Worm (Caenorhabditis elegans) whole organism, late embryonic: Measurements from ENCODE around the gene sptl-3.
A peak's percentile ranks its signal among the peaks of the same experiment; 100 is the strongest.

Experiments used
- C08G9.2 ChIP-seq: sonication (generic microtip); optimal IDR thresholded peaks from 2 replicates; lab custom pipeline; 2016; ENCODE audit warnings: mild to moderate bottlenecking, missing genetic modification characterization, moderate library complexity, missing compliant biosample characterization
- K02D7.2 ChIP-seq: sonication (generic microtip); optimal IDR thresholded peaks from 2 replicates; lab custom pipeline; 2017; ENCODE audit warnings: mild to moderate bottlenecking, missing genetic modification characterization, missing compliant biosample characterization
- K09A11.1 ChIP-seq: sonication (generic microtip); optimal IDR thresholded peaks from 2 replicates; lab custom pipeline; 2017; ENCODE audit warnings: antibody characterized with exemption, mild to moderate bottlenecking, missing genetic modification characterization, missing compliant biosample characterization; ENCODE audit not compliant: insufficient read depth
- T23F11.4 ChIP-seq: fragments of 200-800 bp; sonication (Bioruptor generic); optimal IDR thresholded peaks from 2 replicates; lab custom pipeline; 2018; ENCODE audit warnings: mild to moderate bottlenecking, missing genetic modification characterization, missing compliant biosample characterization
- ceh-18 ChIP-seq: sonication (generic microtip); optimal IDR thresholded peaks from 2 replicates; lab custom pipeline; 2016; ENCODE audit warnings: missing genetic modification characterization, missing compliant biosample characterization
- ceh-24 ChIP-seq: sonication (generic microtip); optimal IDR thresholded peaks from 2 replicates; lab custom pipeline; 2016; ENCODE audit warnings: mild to moderate bottlenecking, missing genetic modification characterization, missing compliant biosample characterization
- ceh-31 ChIP-seq: sonication (generic microtip); optimal IDR thresholded peaks from 2 replicates; lab custom pipeline; 2016; ENCODE audit warnings: missing genetic modification characterization, missing compliant biosample characterization
- ceh-34 ChIP-seq: sonication (generic microtip); optimal IDR thresholded peaks from 2 replicates; lab custom pipeline; 2016; ENCODE audit warnings: mild to moderate bottlenecking, missing genetic modification characterization, missing compliant biosample characterization
- ceh-48 ChIP-seq: sonication (generic microtip); optimal IDR thresholded peaks from 2 replicates; lab custom pipeline; 2016; ENCODE audit warnings: missing genetic modification characterization, inconsistent platforms, missing compliant biosample characterization
- ceh-9 ChIP-seq: sonication (generic microtip); optimal IDR thresholded peaks from 2 replicates; lab custom pipeline; 2016; ENCODE audit warnings: mild to moderate bottlenecking, missing genetic modification characterization, inconsistent platforms, missing compliant biosample characterization
- elt-2 ChIP-seq: sonication (generic microtip); optimal IDR thresholded peaks from 2 replicates; lab custom pipeline; 2016; ENCODE audit warnings: missing genetic modification reagents, missing genetic modification characterization, missing compliant biosample characterization
- elt-4 ChIP-seq: sonication (generic microtip); optimal IDR thresholded peaks from 2 replicates; lab custom pipeline; 2016; ENCODE audit warnings: missing genetic modification characterization, missing compliant biosample characterization
- ets-4 ChIP-seq: sonication (generic microtip); optimal IDR thresholded peaks from 2 replicates; lab custom pipeline; 2016; ENCODE audit warnings: missing genetic modification characterization, missing compliant biosample characterization
- fkh-6 ChIP-seq: sonication (generic microtip); optimal IDR thresholded peaks from 2 replicates; lab custom pipeline; 2016; ENCODE audit warnings: missing genetic modification characterization, missing compliant biosample characterization
- gmeb-2 ChIP-seq: sonication (generic microtip); optimal IDR thresholded peaks from 2 replicates; lab custom pipeline; 2016; ENCODE audit warnings: missing genetic modification characterization, inconsistent platforms, missing compliant biosample characterization
- hlh-15 ChIP-seq: sonication (generic microtip); optimal IDR thresholded peaks from 2 replicates; lab custom pipeline; 2016; ENCODE audit warnings: missing genetic modification characterization, missing compliant biosample characterization
- hlh-30 ChIP-seq: sonication (generic microtip); optimal IDR thresholded peaks from 2 replicates; lab custom pipeline; 2017; ENCODE audit warnings: antibody characterized with exemption, missing genetic modification characterization, missing compliant biosample characterization; ENCODE audit not compliant: insufficient read depth
- lim-6 ChIP-seq: sonication (generic microtip); optimal IDR thresholded peaks from 2 replicates; lab custom pipeline; 2016; ENCODE audit warnings: missing genetic modification characterization, missing compliant biosample characterization
- lin-11 ChIP-seq: fragments of 200-800 bp; sonication (Bioruptor generic); optimal IDR thresholded peaks from 2 replicates; lab custom pipeline; 2018; ENCODE audit warnings: mild to moderate bottlenecking, missing genetic modification characterization, missing compliant biosample characterization
- nhr-11 ChIP-seq: fragments of 150-350 bp; optimal IDR thresholded peaks from 2 replicates; lab custom pipeline; 2014; ENCODE audit warnings: missing biosample characterization, missing genetic modification characterization
- npax-4 ChIP-seq: sonication (generic microtip); optimal IDR thresholded peaks from 2 replicates; lab custom pipeline; 2016; ENCODE audit warnings: missing genetic modification characterization, missing compliant biosample characterization
- odd-2 ChIP-seq: sonication (generic microtip); optimal IDR thresholded peaks from 2 replicates; lab custom pipeline; 2017; ENCODE audit warnings: antibody characterized with exemption, mild to moderate bottlenecking, missing genetic modification characterization, missing compliant biosample characterization
- pax-1 ChIP-seq: fragments of 150-350 bp; optimal IDR thresholded peaks from 2 replicates; lab custom pipeline; 2014; ENCODE audit warnings: missing biosample characterization, missing genetic modification characterization
- pha-2 ChIP-seq: sonication (generic microtip); optimal IDR thresholded peaks from 2 replicates; lab custom pipeline; 2017; ENCODE audit warnings: mild to moderate bottlenecking, missing genetic modification characterization, missing compliant biosample characterization
- pha-4 ChIP-seq: fragments of 150-350 bp; optimal IDR thresholded peaks from 2 replicates; lab custom pipeline; 2018; ENCODE audit warnings: missing biosample characterization, missing genetic modification reagents, missing genetic modification characterization
- pros-1 ChIP-seq: fragments of 150-350 bp; optimal IDR thresholded peaks from 2 replicates; lab custom pipeline; 2014; ENCODE audit warnings: missing biosample characterization, missing genetic modification reagents, missing genetic modification characterization
- rnt-1 ChIP-seq: sonication (generic microtip); optimal IDR thresholded peaks from 2 replicates; lab custom pipeline; 2016; ENCODE audit warnings: missing genetic modification characterization, missing compliant biosample characterization
- sdc-2 ChIP-seq: sonication (generic microtip); optimal IDR thresholded peaks from 2 replicates; lab custom pipeline; 2016; ENCODE audit warnings: missing genotype, missing genetic modification characterization, missing compliant biosample characterization
- sox-4 ChIP-seq: sonication (generic microtip); optimal IDR thresholded peaks from 2 replicates; lab custom pipeline; 2017; ENCODE audit warnings: mild to moderate bottlenecking, missing genetic modification characterization, inconsistent platforms, missing compliant biosample characterization
- tbx-2 ChIP-seq: sonication (generic microtip); optimal IDR thresholded peaks from 2 replicates; lab custom pipeline; 2016; ENCODE audit warnings: missing genetic modification characterization, missing compliant biosample characterization
- tbx-7 ChIP-seq: sonication (generic microtip); optimal IDR thresholded peaks from 2 replicates; lab custom pipeline; 2016; ENCODE audit warnings: missing genotype, missing genetic modification characterization, missing compliant biosample characterization
- ttx-3 ChIP-seq: sonication (generic microtip); optimal IDR thresholded peaks from 2 replicates; lab custom pipeline; 2016; ENCODE audit warnings: missing genetic modification reagents, missing genetic modification characterization, missing compliant biosample characterization
- zip-5 ChIP-seq: sonication (generic microtip); optimal IDR thresholded peaks from 2 replicates; lab custom pipeline; 2016; ENCODE audit warnings: missing genetic modification characterization, missing compliant biosample characterization
- ztf-16 ChIP-seq: sonication (generic microtip); optimal IDR thresholded peaks from 2 replicates; lab custom pipeline; 2017; ENCODE audit warnings: missing genetic modification characterization, missing compliant biosample characterization

Gene sptl-3

ce11 chrV:13887358-13887757 is 5.8 kb upstream of the sptl-3 start, which contains the start of gene srsx-19:
Gene srsx-19, plus strand, starts transcription at chrV:13887658.
- TF ChIP-seq T23F11.4 (GFP tag; lab: Kevin White, UChicago) (no peak), odd-2 (tag; lab: Kevin White, UChicago) (no peak), pha-2 (no peak), ceh-48 (tag; lab: Kevin White, UChicago) (no peak)

- TF ChIP-seq ceh-48 (tag; lab: Kevin White, UChicago): no peak
- no peak for TF ChIP-seq ceh-9
- TF ChIP-seq sox-4 (tag; lab: Kevin White, UChicago): no peak
- no peak for TF ChIP-seq gmeb-2 (tag; lab: Kevin White, UChicago)
- no peak for TF ChIP-seq pha-4 (tag; lab: Kevin White, UChicago)
- no peak for TF ChIP-seq tbx-2 (tag; lab: Kevin White, UChicago)
Observed at ce11 chrV:13889516-13889915, 3.6 kb upstream of the sptl-3 start, which contains the start of gene spp-12. Gene spp-12, plus strand, starts transcription at chrV:13889816.

- TF ChIP-seq sdc-2 (tag; lab: Kevin White, UChicago) (no peak), lin-11 (tag; lab: Kevin White, UChicago) (no peak), npax-4 (tag; lab: Kevin White, UChicago) (no peak), K02D7.2 (tag; lab: Kevin White, UChicago) (no peak), K09A11.1 (tag; lab: Kevin White, UChicago) (no peak), tbx-7 (tag; lab: Kevin White, UChicago) (no peak), ceh-24 (tag; lab: Kevin White, UChicago) (no peak), ceh-31 (no peak), fkh-6 (tag; lab: Kevin White, UChicago) (no peak), elt-4 (tag; lab: Kevin White, UChicago) (no peak), ceh-34 (tag; lab: Kevin White, UChicago) (no peak)
Observed at ce11 chrV:13890473-13890872, 2.7 kb upstream of the sptl-3 start, which contains the start of gene lbp-8. Gene lbp-8, plus strand, starts transcription at chrV:13890773.

- TF ChIP-seq zip-5 (tag; lab: Kevin White, UChicago): no peak
- TF ChIP-seq C08G9.2 (tag; lab: Kevin White, UChicago): no peak
- TF ChIP-seq rnt-1 (tag; lab: Kevin White, UChicago): no peak
- no peak for TF ChIP-seq ztf-16 (tag; lab: Kevin White, UChicago)
- no peak for TF ChIP-seq pros-1 (tag; lab: Kevin White, UChicago)
- TF ChIP-seq nhr-11 (tag; lab: Kevin White, UChicago): no peak
- TF ChIP-seq hlh-30: no peak
- TF ChIP-seq ceh-31: no peak
- no peak for TF ChIP-seq ttx-3 (tag; lab: Kevin White, UChicago)
- TF ChIP-seq ets-4: no peak
Observed at ce11 chrV:13891489-13891888, 1.6 kb upstream of the sptl-3 start.

- TF ChIP-seq tbx-2 (tag; lab: Kevin White, UChicago) (no peak), hlh-15 (tag; lab: Kevin White, UChicago) (no peak), pax-1 (no peak), ceh-18 (tag; lab: Kevin White, UChicago) (no peak), elt-2 (tag; lab: Kevin White, UChicago) (peak; percentile 51)
Observed at ce11 chrV:13893583-13893982, 458 bp downstream of the sptl-3 start.

- TF ChIP-seq pax-1 (no peak), lim-6 (tag; lab: Kevin White, UChicago) (no peak), elt-2 (tag; lab: Kevin White, UChicago) (peak; percentile 22), tbx-7 (tag; lab: Kevin White, UChicago) (no peak)
Observed at ce11 chrV:13898356-13898755, 5.2 kb downstream of the sptl-3 start, which contains the start of gene cyp-35C1. Gene cyp-35C1, minus strand, starts transcription at chrV:13898487.
